Worm (Caenorhabditis elegans) whole organism, L2 larva: Measurements from ENCODE around the gene sdz-1.
A peak's percentile ranks its signal among the peaks of the same experiment; 100 is the strongest.

ENCODE experiments used
- F13H6.1 ChIP-seq: sonication (generic microtip); optimal IDR thresholded peaks from 2 replicates; lab custom pipeline; 2016; ENCODE audit warnings: missing genetic modification characterization, missing compliant biosample characterization
- ama-1 ChIP-seq: fragments of 150-350 bp; optimal IDR thresholded peaks from 2 replicates; lab custom pipeline; 2018; ENCODE audit warnings: inconsistent platforms
- crh-2 ChIP-seq: sonication (generic microtip); optimal IDR thresholded peaks from 2 replicates; lab custom pipeline; 2017; ENCODE audit warnings: missing biosample characterization, missing genetic modification characterization
- lin-13 ChIP-seq: fragments of 150-350 bp; optimal IDR thresholded peaks from 2 replicates; lab custom pipeline; 2014; ENCODE audit warnings: missing biosample characterization, missing genetic modification reagents, missing genetic modification characterization
- mdl-1 ChIP-seq, 2 experiments: fragments of 150-350 bp in 1 of 2; sonication (generic microtip) in 1 of 2; optimal IDR thresholded peaks; 2 replicates each; lab custom pipeline; 2017; ENCODE audit warnings: missing biosample characterization in 2 of 2, missing genetic modification characterization in 2 of 2
- nhr-21 ChIP-seq: fragments of 150-350 bp; optimal IDR thresholded peaks from 2 replicates; lab custom pipeline; 2014; ENCODE audit warnings: missing biosample characterization, missing genetic modification characterization
- nhr-6 ChIP-seq: fragments of 150-350 bp; optimal IDR thresholded peaks from 2 replicates; lab custom pipeline; 2014; ENCODE audit warnings: missing biosample characterization, missing genetic modification characterization
- unc-39 ChIP-seq: fragments of 150-350 bp; optimal IDR thresholded peaks from 2 replicates; lab custom pipeline; 2014; ENCODE audit warnings: missing biosample characterization, missing genetic modification characterization
- zag-1 ChIP-seq: fragments of 150-350 bp; optimal IDR thresholded peaks from 2 replicates; lab custom pipeline; 2014; ENCODE audit warnings: missing biosample characterization, missing genetic modification characterization
- ztf-11 ChIP-seq: sonication (generic microtip); optimal IDR thresholded peaks from 2 replicates; lab custom pipeline; 2017; ENCODE audit warnings: missing biosample characterization, missing genetic modification characterization
- ztf-4 ChIP-seq: fragments of 150-350 bp; optimal IDR thresholded peaks from 2 replicates; lab custom pipeline; 2014; ENCODE audit warnings: missing biosample characterization, missing genetic modification characterization

- TF ChIP-seq ama-1: peak; percentile 86
- TF ChIP-seq zag-1: no peak
- TF ChIP-seq nhr-21 (tag; lab: Kevin White, UChicago): no peak
- no peak for TF ChIP-seq crh-2 (tag; lab: Kevin White, UChicago)
- TF ChIP-seq ztf-4 (tag; lab: Kevin White, UChicago): no peak
- TF ChIP-seq F13H6.1 (tag; lab: Kevin White, UChicago): no peak
- no peak for TF ChIP-seq mdl-1 (tag; optimal IDR thresholded peaks at IDR 0.05; lab: Kevin White, UChicago)
- no peak for TF ChIP-seq unc-39 (tag; lab: Kevin White, UChicago)
- TF ChIP-seq ztf-11: no peak
- TF ChIP-seq lin-13 (GFP tag; lab: Kevin White, UChicago): no peak
- TF ChIP-seq nhr-6: no peak
These were observed 46.2 kb downstream of the sdz-1 start, which contains the start of gene F22B7.9 for ce11 chrIII:8653875-8654386.
